Worm (Caenorhabditis elegans) whole organism, early embryonic: ENCODE measurements around the gene ilys-1.

Source experiments
- B0310.2 ChIP-seq: sonication (generic microtip); optimal IDR thresholded peaks from 2 replicates; lab custom pipeline; 2016; ENCODE audit warnings: mild to moderate bottlenecking, missing genetic modification characterization, missing compliant biosample characterization
- F13C5.2 ChIP-seq: sonication (generic microtip); optimal IDR thresholded peaks from 2 replicates; lab custom pipeline; 2017; ENCODE audit warnings: mild to moderate bottlenecking, missing genetic modification characterization, inconsistent platforms, missing compliant biosample characterization
- aly-1 ChIP-seq: sonication (generic microtip); optimal IDR thresholded peaks from 2 replicates; lab custom pipeline; 2016; ENCODE audit warnings: missing genetic modification characterization, missing compliant biosample characterization
- ama-1 ChIP-seq: fragments of 150-350 bp; optimal IDR thresholded peaks from 2 replicates; lab custom pipeline; 2014
- ceh-13 ChIP-seq: fragments of 200-800 bp; sonication (Bioruptor generic); optimal IDR thresholded peaks from 2 replicates; lab custom pipeline; 2018; ENCODE audit warnings: mild to moderate bottlenecking, missing genetic modification characterization, missing compliant biosample characterization
- ceh-36 ChIP-seq: sonication (generic microtip); optimal IDR thresholded peaks from 2 replicates; lab custom pipeline; 2016; ENCODE audit warnings: missing genetic modification characterization, inconsistent platforms, missing compliant biosample characterization
- ets-7 ChIP-seq: sonication (generic microtip); optimal IDR thresholded peaks from 2 replicates; lab custom pipeline; 2016; ENCODE audit warnings: missing genotype, missing genetic modification characterization, missing compliant biosample characterization
- flt-1 ChIP-seq: fragments of 200-800 bp; sonication (Bioruptor generic); IDR thresholded peaks from 2 replicates; pipeline ENCODE4 v1.3.6; 2022; ENCODE audit warnings: missing genetic modification characterization, missing compliant biosample characterization
- hmbx-1 ChIP-seq: sonication (generic microtip); optimal IDR thresholded peaks from 2 replicates; lab custom pipeline; 2016; ENCODE audit warnings: mild to moderate bottlenecking, missing genetic modification characterization, missing compliant biosample characterization
- hmg-4 ChIP-seq: fragments of 200-800 bp; sonication (Bioruptor generic); optimal IDR thresholded peaks from 2 replicates; lab custom pipeline; 2018; ENCODE audit warnings: mild to moderate bottlenecking, missing genetic modification characterization, missing compliant biosample characterization
- hnd-1 ChIP-seq: sonication (generic microtip); optimal IDR thresholded peaks from 2 replicates; lab custom pipeline; 2016; ENCODE audit warnings: missing genetic modification characterization, missing compliant biosample characterization
- pes-1 ChIP-seq: fragments of 200-800 bp; sonication (Bioruptor generic); IDR thresholded peaks from 2 replicates; pipeline ENCODE4 v1.3.6; 2022; ENCODE audit warnings: missing genetic modification reagents, missing genetic modification characterization, missing compliant biosample characterization
- scrt-1 ChIP-seq: fragments of 200-800 bp; sonication (Bioruptor generic); IDR thresholded peaks from 2 replicates; pipeline ENCODE4 v1.3.6; 2022; ENCODE audit warnings: missing genetic modification characterization, missing compliant biosample characterization
- sea-1 ChIP-seq: fragments of 200-800 bp; sonication (Bioruptor generic); conservative IDR thresholded peaks from 2 replicates; pipeline ENCODE4 v1.3.6; 2022; ENCODE audit warnings: missing genetic modification characterization, missing compliant biosample characterization
- tbx-11 ChIP-seq: fragments of 200-800 bp; sonication (Bioruptor generic); IDR thresholded peaks from 2 replicates; pipeline ENCODE4 v1.3.6; 2022; ENCODE audit warnings: missing genetic modification characterization, missing compliant biosample characterization
- tbx-37 ChIP-seq: fragments of 200-800 bp; sonication (Bioruptor generic); conservative IDR thresholded peaks from 2 replicates; pipeline ENCODE4 v1.3.6; 2022; ENCODE audit warnings: missing genetic modification reagents, missing genetic modification characterization, missing compliant biosample characterization
- tra-4 ChIP-seq: sonication (generic microtip); optimal IDR thresholded peaks from 2 replicates; lab custom pipeline; 2017; ENCODE audit warnings: missing genetic modification characterization, missing compliant biosample characterization

ilys-1 gene

DNA sequence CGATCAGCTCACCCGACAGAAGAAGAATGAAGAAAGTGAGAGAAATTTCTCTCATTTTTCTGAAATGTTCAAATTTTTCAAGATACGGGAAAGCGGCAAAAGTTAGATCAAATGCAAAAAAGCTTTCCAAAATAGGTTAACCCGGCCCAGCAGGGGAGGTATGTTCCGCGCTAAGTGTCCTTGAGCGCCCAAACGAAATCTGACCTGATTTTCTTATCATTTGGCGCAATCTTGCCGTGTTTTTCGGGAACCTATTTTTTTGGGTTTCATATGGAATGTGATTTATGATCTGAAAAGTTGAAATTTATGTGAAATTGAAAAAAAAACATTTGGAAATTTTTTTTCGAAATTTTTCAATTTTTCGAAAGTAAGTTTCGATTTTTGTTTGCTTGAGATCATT is 6.9 kb upstream of the ilys-1 start, which contains the start of gene cdh-10:
Gene cdh-10 (minus strand): TSS at position 59 of the 400 bp plus-strand sequence.
- TF ChIP-seq flt-1 (no peak), aly-1 (tag; lab: Kevin White, UChicago) (no peak), B0310.2 (no peak), hmbx-1 (tag; lab: Kevin White, UChicago) (no peak), tbx-11 (GFP tag; lab: Robert Waterston, UW) (no peak)

- TF ChIP-seq hmg-4 (GFP tag; lab: Kevin White, UChicago) (no peak), ceh-36 (tag; lab: Kevin White, UChicago) (no peak), hnd-1 (tag; lab: Kevin White, UChicago) (no peak), aly-1 (tag; lab: Kevin White, UChicago) (no peak), ceh-13 (GFP tag; lab: Kevin White, UChicago) (no peak), F13C5.2 (tag; lab: Kevin White, UChicago) (no peak), tra-4 (tag; lab: Kevin White, UChicago) (no peak), pes-1 (GFP tag; lab: Robert Waterston, UW) (no peak), B0310.2 (no peak), scrt-1 (no peak), hmbx-1 (tag; lab: Kevin White, UChicago) (no peak), tbx-11 (GFP tag; lab: Robert Waterston, UW) (no peak), tbx-37 (no peak), flt-1 (no peak)
These were observed 6.1 kb upstream of the ilys-1 start, which contains the start of gene ilys-3 for ce11 chrIV:2464156-2464555. ilys-3 (plus strand) TSS chrIV:2464456.

ce11 chrIV:2466249-2466648 is 4.0 kb upstream of the ilys-1 start:
- TF ChIP-seq pes-1 (GFP tag; lab: Robert Waterston, UW): no peak
- TF ChIP-seq tra-4 (tag; lab: Kevin White, UChicago): no peak
- no peak for TF ChIP-seq ets-7 (tag; lab: Kevin White, UChicago)
- TF ChIP-seq ceh-36 (tag; lab: Kevin White, UChicago): no peak
- TF ChIP-seq F13C5.2 (tag; lab: Kevin White, UChicago): no peak
- no peak for TF ChIP-seq tbx-11 (GFP tag; lab: Robert Waterston, UW)
- TF ChIP-seq scrt-1: no peak
- TF ChIP-seq tbx-37: no peak
- no peak for TF ChIP-seq hmbx-1 (tag; lab: Kevin White, UChicago)

DNA sequence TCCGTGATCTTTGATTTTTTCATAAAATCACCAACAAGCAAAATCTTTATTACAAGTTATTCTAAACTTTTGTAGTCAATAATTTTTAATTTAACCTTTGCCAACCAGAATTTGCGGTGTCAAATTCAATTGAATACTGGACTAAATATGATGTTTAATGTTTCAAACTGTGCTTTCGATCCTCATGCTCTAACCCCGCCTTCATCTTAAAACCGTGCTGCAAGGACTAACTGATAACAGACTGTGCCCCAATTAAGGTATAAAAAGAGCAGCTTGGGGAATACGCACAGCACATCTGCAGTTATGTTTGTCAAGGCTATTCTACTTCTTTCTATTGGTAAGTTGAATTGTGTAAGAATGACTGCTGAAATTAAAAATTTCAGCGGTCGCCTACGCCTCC is 2.8 kb upstream of the ilys-1 start, which contains the start of gene ilys-2:
Gene ilys-2 (plus strand): TSS at position 301 of the 400 bp plus-strand sequence.
- no peak for TF ChIP-seq sea-1 (GFP tag; lab: Robert Waterston, UW)
- TF ChIP-seq B0310.2: no peak
- no peak for TF ChIP-seq ceh-36 (tag; lab: Kevin White, UChicago)
- TF ChIP-seq hmg-4 (GFP tag; lab: Kevin White, UChicago): no peak
- TF ChIP-seq tbx-11 (GFP tag; lab: Robert Waterston, UW): no peak
- no peak for TF ChIP-seq pes-1 (GFP tag; lab: Robert Waterston, UW)
- no peak for TF ChIP-seq F13C5.2 (tag; lab: Kevin White, UChicago)
- no peak for TF ChIP-seq tbx-37
- no peak for TF ChIP-seq tra-4 (tag; lab: Kevin White, UChicago)
- TF ChIP-seq ceh-13 (GFP tag; lab: Kevin White, UChicago): no peak
- no peak for TF ChIP-seq ama-1 (lab: Kevin White, UChicago)
- TF ChIP-seq ets-7 (tag; lab: Kevin White, UChicago): no peak
- TF ChIP-seq flt-1: no peak
- TF ChIP-seq hmbx-1 (tag; lab: Kevin White, UChicago): no peak
- no peak for TF ChIP-seq aly-1 (tag; lab: Kevin White, UChicago)
- TF ChIP-seq hnd-1 (tag; lab: Kevin White, UChicago): no peak
- no peak for TF ChIP-seq scrt-1

DNA sequence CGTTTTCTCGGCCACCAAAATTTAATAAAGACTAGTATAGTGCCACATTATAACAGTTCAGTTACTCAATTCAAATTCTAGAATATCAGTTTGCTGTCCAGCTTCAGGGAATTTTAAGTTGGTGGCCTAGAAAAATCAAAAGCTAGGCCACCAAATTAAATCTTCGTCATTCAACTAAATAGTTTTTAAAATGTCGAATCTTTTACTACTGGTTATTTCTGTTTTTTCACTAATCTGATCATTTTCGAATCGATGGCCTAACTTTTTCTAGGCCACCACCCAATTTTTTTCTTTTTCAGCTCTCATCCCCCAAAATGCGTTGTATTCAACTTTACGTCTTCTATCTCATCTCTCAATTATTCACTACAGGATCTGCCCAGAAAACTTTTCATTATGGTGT is 6.2 kb downstream of the ilys-1 start, which contains the start of gene grd-16:
Gene grd-16 (plus strand): TSS at position 301 of the 400 bp plus-strand sequence.
- no peak for TF ChIP-seq aly-1 (tag; lab: Kevin White, UChicago)
- TF ChIP-seq tbx-11 (GFP tag; lab: Robert Waterston, UW): no peak
- TF ChIP-seq tbx-37: no peak
- TF ChIP-seq ets-7 (tag; lab: Kevin White, UChicago): no peak
- TF ChIP-seq ama-1 (lab: Kevin White, UChicago): no peak
- no peak for TF ChIP-seq hmbx-1 (tag; lab: Kevin White, UChicago)
- no peak for TF ChIP-seq scrt-1
- TF ChIP-seq hmg-4 (GFP tag; lab: Kevin White, UChicago): no peak
- no peak for TF ChIP-seq ceh-36 (tag; lab: Kevin White, UChicago)
- TF ChIP-seq hnd-1 (tag; lab: Kevin White, UChicago): no peak

DNA sequence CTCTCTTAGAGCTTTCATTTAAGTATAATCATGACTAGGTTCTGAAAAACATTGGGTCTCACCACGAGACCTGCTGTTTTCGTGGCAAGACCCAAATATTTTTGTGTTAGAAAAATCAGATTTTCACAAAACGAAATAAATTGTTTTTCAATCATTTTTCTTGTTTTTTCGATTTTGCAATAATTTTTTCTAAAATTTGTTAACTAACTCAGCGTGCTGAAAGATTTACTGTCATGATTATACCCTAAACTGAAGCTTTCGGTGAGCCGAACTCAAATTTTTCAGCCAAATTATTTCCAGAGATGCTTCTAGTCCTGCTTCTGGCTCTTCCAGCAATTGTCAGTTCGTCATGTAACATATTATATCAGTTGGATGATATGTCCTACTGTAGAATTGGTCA is 11.7 kb downstream of the ilys-1 start, which contains the start of gene Y69A2AL.2:
Gene Y69A2AL.2 (plus strand): TSS at position 301 of the 400 bp plus-strand sequence.
- TF ChIP-seq tra-4 (tag; lab: Kevin White, UChicago): no peak
- TF ChIP-seq aly-1 (tag; lab: Kevin White, UChicago): no peak
- TF ChIP-seq hmbx-1 (tag; lab: Kevin White, UChicago): no peak
- TF ChIP-seq tbx-37: no peak
- no peak for TF ChIP-seq flt-1
- no peak for TF ChIP-seq F13C5.2 (tag; lab: Kevin White, UChicago)
- no peak for TF ChIP-seq ets-7 (tag; lab: Kevin White, UChicago)
- no peak for TF ChIP-seq scrt-1
- TF ChIP-seq hmg-4 (GFP tag; lab: Kevin White, UChicago): no peak
- no peak for TF ChIP-seq ceh-13 (GFP tag; lab: Kevin White, UChicago)
- TF ChIP-seq hnd-1 (tag; lab: Kevin White, UChicago): no peak
- no peak for TF ChIP-seq tbx-11 (GFP tag; lab: Robert Waterston, UW)
- TF ChIP-seq pes-1 (GFP tag; lab: Robert Waterston, UW): no peak
- TF ChIP-seq sea-1 (GFP tag; lab: Robert Waterston, UW): no peak
- TF ChIP-seq ama-1 (lab: Kevin White, UChicago): no peak
- TF ChIP-seq B0310.2: no peak
- no peak for TF ChIP-seq ceh-36 (tag; lab: Kevin White, UChicago)

- TF ChIP-seq scrt-1: no peak
- no peak for TF ChIP-seq B0310.2
- no peak for TF ChIP-seq ceh-13 (GFP tag; lab: Kevin White, UChicago)
- no peak for TF ChIP-seq hmg-4 (GFP tag; lab: Kevin White, UChicago)
- TF ChIP-seq tbx-11 (GFP tag; lab: Robert Waterston, UW): no peak
- no peak for TF ChIP-seq hnd-1 (tag; lab: Kevin White, UChicago)
- no peak for TF ChIP-seq ama-1 (lab: Kevin White, UChicago)
- TF ChIP-seq F13C5.2 (tag; lab: Kevin White, UChicago): no peak
- TF ChIP-seq pes-1 (GFP tag; lab: Robert Waterston, UW): no peak
- no peak for TF ChIP-seq hmbx-1 (tag; lab: Kevin White, UChicago)
- TF ChIP-seq ets-7 (tag; lab: Kevin White, UChicago): no peak
- TF ChIP-seq sea-1 (GFP tag; lab: Robert Waterston, UW): no peak
- no peak for TF ChIP-seq flt-1
- no peak for TF ChIP-seq ceh-36 (tag; lab: Kevin White, UChicago)
- no peak for TF ChIP-seq tbx-37
- TF ChIP-seq tra-4 (tag; lab: Kevin White, UChicago): no peak
These were observed 18.3 kb downstream of the ilys-1 start, which contains the start of gene Y69A2AR.19 for ce11 chrIV:2488520-2488919. Y69A2AR.19 (plus strand) TSS chrIV:2488820.
